Worm (Caenorhabditis elegans): Measurements from ENCODE around the gene F38B6.2.
A peak's percentile ranks its signal among the peaks of the same experiment; 100 is the strongest.

- TF ChIP-seq nhr-76 (tag; optimal IDR thresholded peaks at IDR 0.05): no peak
- peak; percentile 39 for TF ChIP-seq lin-14 (GFP tag; optimal IDR thresholded peaks at IDR 0.05)
- TF ChIP-seq elt-2 (tag; optimal IDR thresholded peaks at IDR 0.05): no peak
- TF ChIP-seq snpc-4 (tag; optimal IDR thresholded peaks at IDR 0.05): no peak
- no peak for TF ChIP-seq mdl-1 (tag; optimal IDR thresholded peaks at IDR 0.05)
- no peak for TF ChIP-seq nhr-11 (tag; optimal IDR thresholded peaks at IDR 0.05)
- TF ChIP-seq ama-1 (optimal IDR thresholded peaks at IDR 0.05): no peak
- no peak for TF ChIP-seq fkh-10 (GFP tag; optimal IDR thresholded peaks at IDR 0.05)
Observed at ce11 chrX:6702249-6702648, 3.9 kb downstream of the F38B6.2 start, which contains the start of gene acr-2.
